Fruit fly (Drosophila melanogaster) whole organism, embryonic: Measurements from ENCODE around the gene Lgr3.

Experiments used
- CG12236 ChIP-seq: fragments of 200-800 bp; sonication (Bioruptor generic); optimal IDR thresholded peaks from 2 replicates; lab custom pipeline; 2016; ENCODE audit warnings: missing biosample characterization, missing genetic modification characterization
- CG1233 ChIP-seq: fragments of 200-800 bp; sonication (Bioruptor generic); optimal IDR thresholded peaks from 4 replicates; lab custom pipeline; 2018; ENCODE audit warnings: missing biosample characterization, mild to moderate bottlenecking, missing genetic modification characterization
- CG1529 ChIP-seq: fragments of 200-800 bp; sonication (Bioruptor generic); optimal IDR thresholded peaks from 3 replicates; lab custom pipeline; 2018; ENCODE audit warnings: missing biosample characterization, missing genetic modification characterization
- CG15696 ChIP-seq: fragments of 200-800 bp; sonication (Bioruptor generic); optimal IDR thresholded peaks from 2 replicates; lab custom pipeline; 2019; ENCODE audit warnings: missing biosample characterization, mild to moderate bottlenecking, missing genetic modification characterization, moderate library complexity
- CG1832 ChIP-seq: fragments of 200-800 bp; sonication (Bioruptor generic); optimal IDR thresholded peaks from 2 replicates; lab custom pipeline; 2017; ENCODE audit warnings: missing biosample characterization, mild to moderate bottlenecking, missing genetic modification characterization, inconsistent platforms
- CG18476 ChIP-seq: fragments of 200-800 bp; sonication (Bioruptor generic); optimal IDR thresholded peaks from 2 replicates; lab custom pipeline; 2016; ENCODE audit warnings: missing biosample characterization, mild to moderate bottlenecking, missing genetic modification characterization
- CG18599 ChIP-seq: fragments of 200-800 bp; sonication (Bioruptor generic); optimal IDR thresholded peaks from 3 replicates; lab custom pipeline; 2017; ENCODE audit warnings: missing biosample characterization, missing genetic modification characterization, mild to moderate bottlenecking, moderate library complexity, missing genetic modification reagents
- CG2120 ChIP-seq: fragments of 200-800 bp; sonication (Bioruptor generic); optimal IDR thresholded peaks from 3 replicates; lab custom pipeline; 2016; ENCODE audit warnings: missing biosample characterization, missing genetic modification characterization
- CG2875 ChIP-seq: fragments of 200-800 bp; sonication (Bioruptor generic); optimal IDR thresholded peaks from 2 replicates; lab custom pipeline; 2017; ENCODE audit warnings: missing biosample characterization, mild to moderate bottlenecking, missing genetic modification characterization, missing genetic modification reagents
- CG30020 ChIP-seq: fragments of 200-800 bp; optimal IDR thresholded peaks from 2 replicates; lab custom pipeline; 2019; ENCODE audit warnings: missing biosample characterization, mild to moderate bottlenecking, missing genetic modification characterization, moderate library complexity
- CG3065 ChIP-seq: fragments of 200-800 bp; sonication (Bioruptor generic); optimal IDR thresholded peaks from 2 replicates; lab custom pipeline; 2016; ENCODE audit warnings: missing biosample characterization, missing genetic modification characterization
- CG31388 ChIP-seq: fragments of 200-800 bp; sonication (Bioruptor generic); optimal IDR thresholded peaks from 2 replicates; lab custom pipeline; 2016; ENCODE audit warnings: missing biosample characterization, missing genetic modification characterization
- CG3995 ChIP-seq: fragments of 200-800 bp; sonication (Bioruptor generic); optimal IDR thresholded peaks from 3 replicates; lab custom pipeline; 2016; ENCODE audit warnings: missing biosample characterization, missing genetic modification characterization
- CG4328 ChIP-seq: fragments of 200-800 bp; sonication (Bioruptor generic); optimal IDR thresholded peaks from 3 replicates; lab custom pipeline; 2017; ENCODE audit warnings: missing biosample characterization, missing genetic modification reagents, missing genetic modification characterization
- CG5953 ChIP-seq: fragments of 200-800 bp; sonication (Bioruptor generic); IDR thresholded peaks from 2 replicates; pipeline ENCODE4 v1.3.6; 2022; ENCODE audit warnings: missing biosample characterization, missing genetic modification characterization
- CG8290 ChIP-seq, 3 experiments: fragments of 200-800 bp; sonication (Bioruptor generic); optimal IDR thresholded peaks; 2 replicates each; lab custom pipeline; 2016 to 2019; ENCODE audit warnings: missing biosample characterization in 3 of 3, missing genetic modification characterization in 3 of 3, mild to moderate bottlenecking in 2 of 3, moderate library complexity in 1 of 3
- CG8944 ChIP-seq: fragments of 200-800 bp; sonication (Bioruptor generic); optimal IDR thresholded peaks from 3 replicates; lab custom pipeline; 2016; ENCODE audit warnings: missing biosample characterization, missing genetic modification characterization
- CoRest ChIP-seq: fragments of 200-800 bp; sonication (Bioruptor generic); optimal IDR thresholded peaks from 3 replicates; lab custom pipeline; 2018; ENCODE audit warnings: missing biosample characterization, mild to moderate bottlenecking, missing genetic modification characterization, moderate library complexity
- D ChIP-seq, 2 experiments: fragments of 200-800 bp in 1 of 2; fragments of >200 bp in 1 of 2; sonication (Bioruptor generic) in 1 of 2; optimal IDR thresholded peaks; 2 replicates in 1 of 2; 3 replicates in 1 of 2; lab custom pipeline; 2017; ENCODE audit warnings: mild to moderate bottlenecking in 1 of 2, missing biosample characterization in 1 of 2, missing genetic modification characterization in 1 of 2, missing genetic modification reagents in 1 of 2
- D19A ChIP-seq: fragments of 200-800 bp; optimal IDR thresholded peaks from 3 replicates; lab custom pipeline; 2019; ENCODE audit warnings: missing biosample characterization, mild to moderate bottlenecking, missing genetic modification characterization, moderate library complexity
- Drgx ChIP-seq: fragments of 200-800 bp; sonication (Bioruptor generic); IDR thresholded peaks from 2 replicates; pipeline ENCODE4 v1.3.6; 2022; ENCODE audit warnings: missing biosample characterization, missing genetic modification characterization
- HmgD ChIP-seq: fragments of 200-800 bp; sonication (Bioruptor generic); optimal IDR thresholded peaks from 3 replicates; lab custom pipeline; 2016; ENCODE audit warnings: missing biosample characterization, missing genetic modification characterization
- NFAT ChIP-seq: fragments of 200-800 bp; sonication (Bioruptor generic); IDR thresholded peaks from 2 replicates; pipeline ENCODE4 v1.3.6; 2022; ENCODE audit warnings: missing biosample characterization, missing genetic modification characterization
- Nf-YA ChIP-seq: fragments of 200-800 bp; sonication (Bioruptor generic); IDR thresholded peaks from 2 replicates; pipeline ENCODE4 v1.3.6; 2022; ENCODE audit warnings: missing biosample characterization, missing genetic modification characterization
- Sin3A ChIP-seq: fragments of >200 bp; optimal IDR thresholded peaks from 2 replicates; lab custom pipeline; 2018
- abd-A ChIP-seq: fragments of 200-800 bp; sonication (Bioruptor generic); optimal IDR thresholded peaks from 3 replicates; lab custom pipeline; 2019; ENCODE audit warnings: missing biosample characterization, mild to moderate bottlenecking, missing genetic modification characterization, moderate library complexity
- ato ChIP-seq: fragments of 200-800 bp; sonication (Bioruptor generic); IDR thresholded peaks from 2 replicates; pipeline ENCODE4 v1.3.6; 2022; ENCODE audit warnings: missing biosample characterization, missing genetic modification characterization; ENCODE audit not compliant: partially characterized antibody
- cato ChIP-seq: fragments of 200-800 bp; sonication (Bioruptor generic); optimal IDR thresholded peaks from 2 replicates; lab custom pipeline; 2016; ENCODE audit warnings: missing biosample characterization, missing genetic modification characterization, borderline replicate concordance
- chm ChIP-seq: fragments of 200-800 bp; sonication (Bioruptor generic); IDR thresholded peaks from 2 replicates; pipeline ENCODE4 v1.3.6; 2022; ENCODE audit warnings: missing biosample characterization, missing genetic modification characterization
- ems ChIP-seq: fragments of 200-800 bp; sonication (Bioruptor generic); optimal IDR thresholded peaks from 3 replicates; lab custom pipeline; 2016; ENCODE audit warnings: missing biosample characterization, missing genetic modification characterization
- eve ChIP-seq, 2 experiments: fragments of >200 bp; optimal IDR thresholded peaks; 2 replicates each; lab custom pipeline; 2017; ENCODE audit warnings: missing biosample characterization in 2 of 2, missing genetic modification characterization in 2 of 2
- ewg ChIP-seq: fragments of 200-800 bp; sonication (Bioruptor generic); optimal IDR thresholded peaks from 3 replicates; lab custom pipeline; 2017; ENCODE audit warnings: mild to moderate bottlenecking, missing biosample characterization, missing genetic modification reagents, missing genetic modification characterization
- grau ChIP-seq: fragments of 200-800 bp; optimal IDR thresholded peaks from 3 replicates; lab custom pipeline; 2019; ENCODE audit warnings: missing biosample characterization, mild to moderate bottlenecking, missing genetic modification characterization, moderate library complexity
- her ChIP-seq: fragments of 200-800 bp; sonication (Bioruptor generic); optimal IDR thresholded peaks from 2 replicates; lab custom pipeline; 2016; ENCODE audit warnings: missing biosample characterization, missing genetic modification characterization
- kay ChIP-seq: fragments of 200-800 bp; sonication (Bioruptor generic); optimal IDR thresholded peaks from 2 replicates; lab custom pipeline; 2016; ENCODE audit warnings: missing biosample characterization, missing genetic modification characterization
- lola ChIP-seq, 3 experiments: fragments of >200 bp in 2 of 3; fragments of 200-800 bp in 1 of 3; sonication (Bioruptor generic) in 1 of 3; optimal IDR thresholded peaks; 2 replicates each; lab custom pipeline; 2017 to 2019; ENCODE audit warnings: missing biosample characterization in 3 of 3, missing genetic modification characterization in 3 of 3, mild to moderate bottlenecking in 1 of 3, moderate library complexity in 1 of 3
- maf-S ChIP-seq: fragments of 200-800 bp; sonication (Bioruptor generic); optimal IDR thresholded peaks from 2 replicates; lab custom pipeline; 2016; ENCODE audit warnings: missing biosample characterization, missing genetic modification characterization
- nmo ChIP-seq: fragments of 200-800 bp; sonication (Bioruptor generic); optimal IDR thresholded peaks from 2 replicates; lab custom pipeline; 2018; ENCODE audit warnings: missing biosample characterization, mild to moderate bottlenecking, missing genetic modification characterization, moderate library complexity
- oc ChIP-seq: fragments of 200-800 bp; sonication (Bioruptor generic); optimal IDR thresholded peaks from 2 replicates; lab custom pipeline; 2018; ENCODE audit warnings: missing biosample characterization, mild to moderate bottlenecking, missing genetic modification characterization, moderate library complexity
- pho ChIP-seq: fragments of 200-800 bp; sonication (Bioruptor generic); optimal IDR thresholded peaks from 2 replicates; lab custom pipeline; 2016; ENCODE audit warnings: missing biosample characterization, missing genetic modification characterization
- pnt ChIP-seq: fragments of 200-800 bp; sonication (Bioruptor generic); optimal IDR thresholded peaks from 3 replicates; lab custom pipeline; 2016; ENCODE audit warnings: missing biosample characterization, missing genetic modification characterization
- repo ChIP-seq: fragments of 200-800 bp; sonication (Bioruptor generic); optimal IDR thresholded peaks from 2 replicates; lab custom pipeline; 2016; ENCODE audit warnings: missing biosample characterization, missing genetic modification characterization
- schlank ChIP-seq: fragments of 200-800 bp; sonication (Bioruptor generic); optimal IDR thresholded peaks from 2 replicates; lab custom pipeline; 2018; ENCODE audit warnings: missing biosample characterization, mild to moderate bottlenecking, missing genetic modification characterization
- scrt ChIP-seq: fragments of 200-800 bp; sonication (Bioruptor generic); optimal IDR thresholded peaks from 2 replicates; lab custom pipeline; 2018; ENCODE audit warnings: missing biosample characterization, mild to moderate bottlenecking, missing genetic modification characterization, moderate library complexity
- sens-2 ChIP-seq: fragments of 200-800 bp; sonication (Bioruptor generic); IDR thresholded peaks from 2 replicates; pipeline ENCODE4 v1.3.6; 2022; ENCODE audit warnings: missing biosample characterization, missing genetic modification characterization
- slbo ChIP-seq: fragments of 200-800 bp; sonication (Bioruptor generic); IDR thresholded peaks from 2 replicates; pipeline ENCODE4 v1.3.6; 2022; ENCODE audit warnings: missing biosample characterization, missing genetic modification characterization
- tin ChIP-seq: fragments of 200-800 bp; sonication (Bioruptor generic); optimal IDR thresholded peaks from 3 replicates; lab custom pipeline; 2016; ENCODE audit warnings: missing biosample characterization, missing genetic modification characterization
- tio ChIP-seq: fragments of 200-800 bp; sonication (Bioruptor generic); optimal IDR thresholded peaks from 2 replicates; lab custom pipeline; 2017; ENCODE audit warnings: missing biosample characterization, missing genetic modification characterization, inconsistent platforms
- tup ChIP-seq: fragments of 200-800 bp; sonication (Bioruptor generic); optimal IDR thresholded peaks from 2 replicates; lab custom pipeline; 2016; ENCODE audit warnings: missing biosample characterization, mild to moderate bottlenecking, missing genetic modification characterization, moderate library complexity
- wek ChIP-seq: fragments of 200-800 bp; sonication (Bioruptor generic); optimal IDR thresholded peaks from 3 replicates; lab custom pipeline; 2018; ENCODE audit warnings: missing biosample characterization, mild to moderate bottlenecking, missing genetic modification characterization, moderate library complexity

Gene Lgr3

DNA sequence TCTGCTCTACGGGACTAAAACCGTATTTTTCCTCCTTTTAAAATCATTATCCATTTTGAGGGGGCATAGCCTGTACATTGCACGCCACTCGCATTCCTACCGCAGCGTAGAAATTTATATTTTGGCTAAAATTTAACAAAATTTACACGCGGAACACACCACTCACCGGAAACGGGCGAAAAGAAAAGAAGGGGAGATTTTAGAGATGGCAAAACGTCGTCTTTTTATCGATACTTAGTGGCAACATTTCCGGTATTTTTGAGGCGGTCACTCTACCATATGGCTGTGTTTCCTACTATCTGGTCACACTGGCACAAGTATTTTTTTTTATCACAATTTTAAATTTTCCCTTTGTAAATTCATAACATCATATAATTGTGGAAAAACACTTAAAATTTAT, 19.2 kb downstream of the Lgr3 start, which contains the start of gene RpL27 (continued):
- TF ChIP-seq grau (tag; lab: Kevin White, UChicago): peak; percentile 77
- peak; percentile 40 for TF ChIP-seq CG3065 (GFP tag; lab: Kevin White, UChicago)
- peak; percentile 53 for TF ChIP-seq CG12236 (GFP tag; lab: Kevin White, UChicago)
- peak; percentile 52 for TF ChIP-seq CG30020 (tag; lab: Kevin White, UChicago)
- peak; percentile 78 for TF ChIP-seq HmgD
- peak; percentile 57 for TF ChIP-seq sens-2
- TF ChIP-seq CG1233 (GFP tag; lab: Kevin White, UChicago): peak; percentile 88
- TF ChIP-seq CG2875 (GFP tag; lab: Kevin White, UChicago): peak; percentile 78
- TF ChIP-seq Sin3A (lab: Kevin White, UChicago): peak; percentile 10
- TF ChIP-seq abd-A (tag; lab: Kevin White, UChicago): no peak
- peak; percentile 81 for TF ChIP-seq NFAT (GFP tag; lab: Robert Waterston, UW)
- peak; percentile 81 for TF ChIP-seq wek (GFP tag; lab: Kevin White, UChicago)
- TF ChIP-seq slbo (GFP tag; lab: Robert Waterston, UW): peak; percentile 66
- peak; percentile 33 for TF ChIP-seq tin (GFP tag; lab: Kevin White, UChicago)
- no peak for TF ChIP-seq D (optimal IDR thresholded peaks at IDR 0.05; lab: Kevin White, UChicago)
- TF ChIP-seq D (GFP tag; optimal IDR thresholded peaks at IDR 0.05; lab: Kevin White, UChicago): peak; percentile 69
- TF ChIP-seq CG31388 (GFP tag; lab: Kevin White, UChicago): peak; percentile 27
- peak; percentile 81 for TF ChIP-seq her
- TF ChIP-seq D19A (tag; lab: Kevin White, UChicago): peak; percentile 60
- peak; percentile 65 for TF ChIP-seq CG5953
- peak; percentile 46 for TF ChIP-seq CG15696 (tag; lab: Kevin White, UChicago)
- TF ChIP-seq Drgx (GFP tag; lab: Robert Waterston, UW): peak; percentile 39; the same call in 1 of the 2 replicates
- peak; percentile 49 for TF ChIP-seq ewg (GFP tag; lab: Kevin White, UChicago)
- no peak for TF ChIP-seq oc (tag; lab: Kevin White, UChicago)
- peak; percentile 83 for TF ChIP-seq schlank
- TF ChIP-seq CG18599: peak; percentile 83
- TF ChIP-seq lola (GFP tag; optimal IDR thresholded peaks at IDR 0.05; lab: Kevin White, UChicago): peak in 1 of 3 experiments; percentile 25
- peak; percentile 55 for TF ChIP-seq CG1529 (GFP tag; lab: Kevin White, UChicago)
- no peak for TF ChIP-seq kay (GFP tag; lab: Kevin White, UChicago)
- TF ChIP-seq pho (GFP tag; lab: Kevin White, UChicago): peak; percentile 70
- TF ChIP-seq chm (GFP tag; lab: Robert Waterston, UW): peak; percentile 75
- peak; percentile 88 for TF ChIP-seq CG4328 (GFP tag; lab: Kevin White, UChicago)
- peak; percentile 68 for TF ChIP-seq CG8290 (GFP tag; optimal IDR thresholded peaks at IDR 0.05; lab: Kevin White, UChicago)
- peak; percentile 55 to 88 for TF ChIP-seq CG8290 (tag; optimal IDR thresholded peaks at IDR 0.05; lab: Kevin White, UChicago)
- TF ChIP-seq CG1832 (GFP tag; lab: Kevin White, UChicago): no peak
- peak; percentile 81 for TF ChIP-seq maf-S (GFP tag; lab: Kevin White, UChicago)
- peak; percentile 72 for TF ChIP-seq ato (GFP tag; lab: Robert Waterston, UW)
- peak; percentile 81 for TF ChIP-seq nmo (GFP tag; lab: Kevin White, UChicago)
- no peak for TF ChIP-seq pnt
- TF ChIP-seq ems (GFP tag; lab: Kevin White, UChicago): peak; percentile 77
- TF ChIP-seq Nf-YA: peak; percentile 73
- peak; percentile 68 for TF ChIP-seq CoRest (tag; lab: Kevin White, UChicago)
- no peak for TF ChIP-seq tup (GFP tag; lab: Kevin White, UChicago)
- peak; percentile 49 for TF ChIP-seq CG2120 (GFP tag; lab: Kevin White, UChicago)
- peak; percentile 69 for TF ChIP-seq repo (GFP tag; lab: Kevin White, UChicago)
- no peak for TF ChIP-seq eve (GFP tag; optimal IDR thresholded peaks at IDR 0.05; lab: Kevin White, UChicago)
- TF ChIP-seq CG3995: peak; percentile 65
- TF ChIP-seq CG18476: no peak
- peak; percentile 84 for TF ChIP-seq scrt (GFP tag; lab: Kevin White, UChicago)
- peak; percentile 33 for TF ChIP-seq tio
- TF ChIP-seq CG8944: peak; percentile 33
- peak; percentile 10 for TF ChIP-seq cato
